Fruit fly (Drosophila melanogaster): ENCODE results near the gene SerRS-m.

SerRS-m gene

dm6 chr3R:15382851-15383250, 42.4 kb downstream of the SerRS-m start, which contains the start of gene h-cup:
TSS of gene h-cup (minus strand) at chr3R:15382951.
- TF ChIP-seq insv (optimal IDR thresholded peaks at IDR 0.05) = no peak
- no peak for TF ChIP-seq psq (optimal IDR thresholded peaks at IDR 0.05)
- no peak for TF ChIP-seq Myc (optimal IDR thresholded peaks at IDR 0.05)
- no peak for TF ChIP-seq Sin3A (optimal IDR thresholded peaks at IDR 0.05)
- TF ChIP-seq ttk (optimal IDR thresholded peaks at IDR 0.05) = no peak
- no peak for TF ChIP-seq h (optimal IDR thresholded peaks at IDR 0.05)

All from Kc167 (cell line).